Worm (Caenorhabditis elegans) whole organism, L1 larva: ENCODE data around the gene ifp-1.

ENCODE experiments used
- C04F5.9 ChIP-seq: sonication (generic microtip); optimal IDR thresholded peaks from 2 replicates; lab custom pipeline; 2016; ENCODE audit warnings: missing genetic modification characterization, missing compliant biosample characterization
- C34B4.2 ChIP-seq: sonication (generic microtip); optimal IDR thresholded peaks from 2 replicates; lab custom pipeline; 2017; ENCODE audit warnings: mild to moderate bottlenecking, missing genetic modification characterization, missing compliant biosample characterization
- F16B12.6 ChIP-seq: fragments of 150-350 bp; optimal IDR thresholded peaks from 2 replicates; lab custom pipeline; 2014; ENCODE audit warnings: missing biosample characterization, missing genetic modification characterization
- Y116A8C.19 ChIP-seq: sonication (generic microtip); optimal IDR thresholded peaks from 2 replicates; lab custom pipeline; 2016; ENCODE audit warnings: missing compliant biosample characterization, missing genetic modification characterization, borderline replicate concordance
- alr-1 ChIP-seq: fragments of 200-800 bp; sonication (Bioruptor generic); optimal IDR thresholded peaks from 2 replicates; lab custom pipeline; 2018; ENCODE audit warnings: borderline replicate concordance, mild to moderate bottlenecking, missing genetic modification characterization, missing compliant biosample characterization
- aly-2 ChIP-seq: fragments of 150-350 bp; optimal IDR thresholded peaks from 2 replicates; lab custom pipeline; 2014; ENCODE audit warnings: missing biosample characterization, missing genetic modification characterization
- blmp-1 ChIP-seq: fragments of 150-350 bp; optimal IDR thresholded peaks from 2 replicates; lab custom pipeline; 2014; ENCODE audit warnings: missing biosample characterization, missing genetic modification characterization
- ceh-63 ChIP-seq: fragments of 200-800 bp; sonication (Bioruptor generic); optimal IDR thresholded peaks from 2 replicates; lab custom pipeline; 2018; ENCODE audit warnings: mild to moderate bottlenecking, missing genetic modification characterization, missing compliant biosample characterization
- ceh-8 ChIP-seq: fragments of 200-800 bp; sonication (Bioruptor generic); optimal IDR thresholded peaks from 2 replicates; lab custom pipeline; 2018; ENCODE audit warnings: mild to moderate bottlenecking, missing genetic modification characterization, moderate library complexity, missing compliant biosample characterization
- dsc-1 ChIP-seq: sonication (generic microtip); optimal IDR thresholded peaks from 2 replicates; lab custom pipeline; 2016; ENCODE audit warnings: mild to moderate bottlenecking, missing genetic modification characterization, missing compliant biosample characterization
- egl-13 ChIP-seq: sonication (generic microtip); optimal IDR thresholded peaks from 2 replicates; lab custom pipeline; 2016; ENCODE audit warnings: missing genotype, missing genetic modification reagents, missing genetic modification characterization, missing compliant biosample characterization
- egl-27 ChIP-seq, 2 experiments: fragments of 150-350 bp in 1 of 2; sonication (generic microtip); optimal IDR thresholded peaks; 3 replicates each; lab custom pipeline; 2017 to 2018; ENCODE audit warnings: missing biosample characterization in 2 of 2, missing genetic modification characterization in 2 of 2, missing genetic modification reagents in 2 of 2
- elt-2 ChIP-seq: sonication (generic microtip); optimal IDR thresholded peaks from 2 replicates; lab custom pipeline; 2016; ENCODE audit warnings: missing genetic modification characterization, mild to moderate bottlenecking, inconsistent platforms, missing compliant biosample characterization, missing genetic modification reagents
- elt-3 ChIP-seq, 6 experiments: fragments of 150-350 bp in 1 of 6; sonication (generic microtip); optimal IDR thresholded peaks; 2 replicates each; lab custom pipeline; 2017 to 2018; ENCODE audit warnings: missing biosample characterization in 6 of 6, missing genetic modification characterization in 6 of 6, inconsistent platforms in 1 of 6
- fkh-10 ChIP-seq: sonication (generic microtip); optimal IDR thresholded peaks from 2 replicates; lab custom pipeline; 2017; ENCODE audit warnings: missing biosample characterization, missing genetic modification reagents, missing genetic modification characterization
- fkh-4 ChIP-seq: sonication (generic microtip); optimal IDR thresholded peaks from 2 replicates; lab custom pipeline; 2016; ENCODE audit warnings: missing compliant biosample characterization, missing genetic modification characterization, borderline replicate concordance
- fkh-8 ChIP-seq: sonication (generic microtip); optimal IDR thresholded peaks from 2 replicates; lab custom pipeline; 2016; ENCODE audit warnings: mild to moderate bottlenecking, missing genetic modification characterization, missing compliant biosample characterization
- fos-1 ChIP-seq: fragments of 150-350 bp; optimal IDR thresholded peaks from 2 replicates; lab custom pipeline; 2014; ENCODE audit warnings: missing biosample characterization, missing genetic modification characterization
- grh-1 ChIP-seq: fragments of 200-800 bp; sonication (Bioruptor generic); IDR thresholded peaks from 2 replicates; pipeline ENCODE4 v1.3.6; 2022; ENCODE audit warnings: missing genetic modification reagents, missing genetic modification characterization, missing compliant biosample characterization
- hlh-17 ChIP-seq: fragments of 200-800 bp; sonication (Bioruptor generic); optimal IDR thresholded peaks from 2 replicates; lab custom pipeline; 2018; ENCODE audit warnings: missing genetic modification characterization, mild to moderate bottlenecking, missing compliant biosample characterization, moderate library complexity, borderline replicate concordance
- hlh-4 ChIP-seq: sonication (generic microtip); optimal IDR thresholded peaks from 2 replicates; lab custom pipeline; 2016; ENCODE audit warnings: mild to moderate bottlenecking, missing genetic modification characterization, missing compliant biosample characterization
- jun-1 ChIP-seq: fragments of 150-350 bp; optimal IDR thresholded peaks from 2 replicates; lab custom pipeline; 2014; ENCODE audit warnings: missing biosample characterization, missing genetic modification reagents, missing genetic modification characterization
- lin-13 ChIP-seq: fragments of 150-350 bp; optimal IDR thresholded peaks from 2 replicates; lab custom pipeline; 2014; ENCODE audit warnings: missing biosample characterization, missing genetic modification reagents, missing genetic modification characterization
- lin-14 ChIP-seq: fragments of 200-800 bp; sonication (Bioruptor generic); optimal IDR thresholded peaks from 2 replicates; lab custom pipeline; 2018; ENCODE audit warnings: mild to moderate bottlenecking, missing genetic modification characterization, moderate library complexity, missing compliant biosample characterization
- lin-15B ChIP-seq: fragments of 150-350 bp; sonication (generic microtip); optimal IDR thresholded peaks from 3 replicates; lab custom pipeline; 2014; ENCODE audit warnings: missing biosample characterization, missing genetic modification characterization
- lin-35 ChIP-seq, 2 experiments: fragments of 150-350 bp; optimal IDR thresholded peaks; 2 replicates each; lab custom pipeline; 2014; ENCODE audit warnings: missing biosample characterization in 2 of 2, missing genetic modification characterization in 2 of 2, missing genetic modification reagents in 2 of 2
- lin-39 ChIP-seq: fragments of 150-350 bp; optimal IDR thresholded peaks from 2 replicates; lab custom pipeline; 2014; ENCODE audit warnings: missing biosample characterization, missing genetic modification reagents, missing genetic modification characterization
- lsy-2 ChIP-seq, 2 experiments: fragments of 150-350 bp; optimal IDR thresholded peaks; 2 replicates each; lab custom pipeline; 2014; ENCODE audit warnings: missing biosample characterization in 2 of 2, missing genetic modification characterization in 2 of 2
- mdl-1 ChIP-seq, 2 experiments: fragments of 150-350 bp; optimal IDR thresholded peaks; 2 replicates each; lab custom pipeline; 2014 to 2017; ENCODE audit warnings: missing biosample characterization in 2 of 2, missing genetic modification characterization in 2 of 2, inconsistent platforms in 1 of 2
- mep-1 ChIP-seq: fragments of 150-350 bp; optimal IDR thresholded peaks from 2 replicates; lab custom pipeline; 2014; ENCODE audit warnings: missing biosample characterization, missing genetic modification characterization
- nhr-12 ChIP-seq: sonication (generic microtip); optimal IDR thresholded peaks from 2 replicates; lab custom pipeline; 2017; ENCODE audit warnings: missing biosample characterization, missing genetic modification characterization
- nhr-28 ChIP-seq: fragments of 150-350 bp; optimal IDR thresholded peaks from 2 replicates; lab custom pipeline; 2014; ENCODE audit warnings: missing biosample characterization, missing genetic modification characterization
- nhr-47 ChIP-seq: sonication (generic microtip); optimal IDR thresholded peaks from 2 replicates; lab custom pipeline; 2016; ENCODE audit warnings: mild to moderate bottlenecking, missing genetic modification characterization, moderate library complexity, missing compliant biosample characterization
- nhr-71 ChIP-seq: sonication (generic microtip); optimal IDR thresholded peaks from 2 replicates; lab custom pipeline; 2016; ENCODE audit warnings: mild to moderate bottlenecking, missing genetic modification characterization, moderate library complexity, missing compliant biosample characterization
- nhr-76 ChIP-seq: sonication (generic microtip); optimal IDR thresholded peaks from 2 replicates; lab custom pipeline; 2017; ENCODE audit warnings: missing biosample characterization, missing genetic modification characterization
- nhr-77 ChIP-seq: fragments of 150-350 bp; optimal IDR thresholded peaks from 2 replicates; lab custom pipeline; 2014; ENCODE audit warnings: missing biosample characterization, missing genetic modification characterization
- nhr-85 ChIP-seq: sonication (generic microtip); peaks from one replicate; lab custom pipeline; 2016; ENCODE audit warnings: missing genetic modification characterization, inconsistent platforms, missing compliant biosample characterization
- nhr-90 ChIP-seq: sonication (generic microtip); optimal IDR thresholded peaks from 2 replicates; lab custom pipeline; 2016; ENCODE audit warnings: mild to moderate bottlenecking, missing genetic modification characterization, missing compliant biosample characterization; ENCODE audit not compliant: poor library complexity
- pag-3 ChIP-seq: sonication (generic microtip); optimal IDR thresholded peaks from 2 replicates; lab custom pipeline; 2017; ENCODE audit warnings: missing genetic modification characterization, mild to moderate bottlenecking, missing compliant biosample characterization, antibody characterized with exemption, borderline replicate concordance; ENCODE audit not compliant: insufficient read depth
- pax-3 ChIP-seq: fragments of 200-800 bp; sonication (Bioruptor generic); optimal IDR thresholded peaks from 2 replicates; lab custom pipeline; 2018; ENCODE audit warnings: mild to moderate bottlenecking, missing genetic modification characterization, moderate library complexity, missing compliant biosample characterization
- pqm-1 ChIP-seq: sonication (generic microtip); optimal IDR thresholded peaks from 3 replicates; lab custom pipeline; 2017; ENCODE audit warnings: missing biosample characterization, missing genetic modification characterization
- rnt-1 ChIP-seq: sonication (generic microtip); optimal IDR thresholded peaks from 2 replicates; lab custom pipeline; 2016; ENCODE audit warnings: mild to moderate bottlenecking, missing genetic modification characterization, moderate library complexity, missing compliant biosample characterization
- skn-1 ChIP-seq: fragments of 150-350 bp; optimal IDR thresholded peaks from 2 replicates; lab custom pipeline; 2014; ENCODE audit warnings: missing biosample characterization, missing genetic modification characterization
- snu-23 ChIP-seq: sonication (generic microtip); optimal IDR thresholded peaks from 2 replicates; lab custom pipeline; 2016; ENCODE audit warnings: missing genetic modification characterization, missing compliant biosample characterization
- sptf-1 ChIP-seq: fragments of 150-350 bp; optimal IDR thresholded peaks from 2 replicates; lab custom pipeline; 2014; ENCODE audit warnings: missing biosample characterization, missing genetic modification characterization
- tlp-1 ChIP-seq: fragments of 150-350 bp; optimal IDR thresholded peaks from 2 replicates; lab custom pipeline; 2014; ENCODE audit warnings: missing biosample characterization, missing genetic modification characterization
- unc-130 ChIP-seq: fragments of 150-350 bp; optimal IDR thresholded peaks from 2 replicates; lab custom pipeline; 2017; ENCODE audit warnings: missing biosample characterization, missing genetic modification characterization, inconsistent platforms
- unc-30 ChIP-seq: sonication (generic microtip); optimal IDR thresholded peaks from 2 replicates; lab custom pipeline; 2017; ENCODE audit warnings: missing biosample characterization, missing genetic modification characterization
- unc-62 ChIP-seq: fragments of 150-350 bp; optimal IDR thresholded peaks from 2 replicates; lab custom pipeline; 2014; ENCODE audit warnings: missing biosample characterization, missing genetic modification reagents, missing genetic modification characterization
- xbp-1 ChIP-seq: sonication (generic microtip); optimal IDR thresholded peaks from 2 replicates; lab custom pipeline; 2016; ENCODE audit warnings: missing genetic modification characterization, missing compliant biosample characterization
- zip-4 ChIP-seq: fragments of 200-800 bp; sonication (Bioruptor generic); optimal IDR thresholded peaks from 2 replicates; lab custom pipeline; 2018; ENCODE audit warnings: mild to moderate bottlenecking, missing genetic modification characterization, moderate library complexity, missing compliant biosample characterization

The ifp-1 gene

DNA sequence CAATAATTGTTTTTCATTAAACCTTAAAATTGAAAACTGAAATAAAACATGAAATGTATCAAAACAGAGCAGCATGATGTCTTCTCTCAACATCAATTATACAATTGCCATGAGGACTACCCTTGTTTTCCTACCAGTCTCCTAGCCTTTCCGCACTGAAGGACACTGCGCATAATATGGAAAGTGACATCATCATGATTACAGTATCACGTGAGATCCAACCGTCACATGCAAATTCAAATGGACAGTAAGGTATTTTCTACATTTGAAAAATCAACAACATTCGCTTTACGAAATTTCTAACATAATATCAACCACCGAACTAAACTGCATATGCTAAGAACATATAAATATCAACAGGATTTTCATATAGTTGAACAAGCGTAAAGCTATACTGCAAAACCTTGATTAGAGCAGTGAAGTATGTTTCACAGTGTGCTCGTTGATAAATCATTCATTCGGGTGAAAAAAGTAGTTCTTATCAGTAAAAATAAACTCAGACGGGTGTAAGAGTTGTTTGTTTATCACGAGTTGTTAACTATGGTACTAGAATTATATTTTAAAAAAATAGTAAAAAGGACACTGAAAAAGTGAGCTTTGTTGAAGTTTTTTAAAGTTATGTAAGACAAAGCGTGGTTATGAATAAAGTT is 41.0 kb downstream of the ifp-1 start (continued):
- no peak for TF ChIP-seq nhr-76 (tag; lab: Kevin White, UChicago)
- TF ChIP-seq F16B12.6 (tag; lab: Kevin White, UChicago) = no peak
- no peak for TF ChIP-seq unc-130 (tag; lab: Kevin White, UChicago)
- no peak for TF ChIP-seq pag-3
- no peak for TF ChIP-seq zip-4 (GFP tag; lab: Kevin White, UChicago)
- no peak for TF ChIP-seq nhr-28
- peak; percentile 83 for TF ChIP-seq nhr-71 (tag; lab: Kevin White, UChicago)
- peak in 1 of 2 experiments; percentile 33 for TF ChIP-seq mdl-1 (tag; optimal IDR thresholded peaks at IDR 0.05; lab: Kevin White, UChicago)
- no peak for TF ChIP-seq C04F5.9 (tag; lab: Kevin White, UChicago)
- TF ChIP-seq elt-2 (tag; lab: Kevin White, UChicago) = peak; percentile 71
- no peak for TF ChIP-seq hlh-4
- TF ChIP-seq pax-3 (tag; lab: Kevin White, UChicago) = no peak
- TF ChIP-seq mep-1 (tag; lab: Kevin White, UChicago) = peak; percentile 79
- no peak for TF ChIP-seq hlh-17
- TF ChIP-seq C34B4.2 = no peak
- TF ChIP-seq ceh-8 (GFP tag; lab: Kevin White, UChicago) = peak; percentile 49
- TF ChIP-seq jun-1 (tag; lab: Kevin White, UChicago) = no peak
- no peak for TF ChIP-seq Y116A8C.19 (tag; lab: Kevin White, UChicago)
- no peak for TF ChIP-seq unc-62
- no peak for TF ChIP-seq fkh-8
- no peak for TF ChIP-seq fkh-4
- TF ChIP-seq egl-13 (tag; lab: Kevin White, UChicago) = no peak
- peak; percentile 75 for TF ChIP-seq nhr-90
- TF ChIP-seq sptf-1 (tag; lab: Kevin White, UChicago) = no peak
- no peak for TF ChIP-seq aly-2 (tag; lab: Kevin White, UChicago)
- TF ChIP-seq skn-1 = no peak
- TF ChIP-seq pqm-1 = no peak
- TF ChIP-seq elt-3 (tag; optimal IDR thresholded peaks at IDR 0.05; lab: Kevin White, UChicago) = peak in 1 of 6 experiments; percentile 29
- peak; percentile 61 for TF ChIP-seq lin-13 (GFP tag; lab: Kevin White, UChicago)
- TF ChIP-seq alr-1 (tag; lab: Kevin White, UChicago) = no peak
- no peak for TF ChIP-seq dsc-1 (tag; lab: Kevin White, UChicago)

- TF ChIP-seq nhr-76 (tag; lab: Kevin White, UChicago) (no peak), lin-35 (GFP tag; optimal IDR thresholded peaks at IDR 0.05; lab: Kevin White, UChicago) (peak in 1 of 2 experiments; percentile 34), snu-23 (GFP tag; lab: Kevin White, UChicago) (peak; percentile 38), lin-15B (tag; lab: Kevin White, UChicago) (no peak), unc-30 (no peak), lin-14 (peak; percentile 31), lin-13 (GFP tag; lab: Kevin White, UChicago) (peak; percentile 8), xbp-1 (peak; percentile 53), pag-3 (no peak), fkh-4 (no peak), tlp-1 (tag; lab: Kevin White, UChicago) (no peak), nhr-12 (tag; lab: Kevin White, UChicago) (no peak), egl-27 (tag; optimal IDR thresholded peaks at IDR 0.05; lab: Kevin White, UChicago) (no peak), rnt-1 (tag; lab: Kevin White, UChicago) (peak; percentile 61), lsy-2 (tag; optimal IDR thresholded peaks at IDR 0.05; lab: Kevin White, UChicago) (peak in 1 of 2 experiments; percentile 37), lin-39 (tag; lab: Kevin White, UChicago) (no peak), dsc-1 (tag; lab: Kevin White, UChicago) (peak; percentile 37), fos-1 (no peak), fkh-8 (no peak), nhr-77 (tag; lab: Kevin White, UChicago) (peak; percentile 16), fkh-10 (GFP tag; lab: Kevin White, UChicago) (no peak), nhr-85 (tag; lab: Kevin White, UChicago) (peak; percentile 81), ceh-63 (no peak), grh-1 (GFP tag; lab: Robert Waterston, UW) (no peak), nhr-47 (tag; lab: Kevin White, UChicago) (peak; percentile 57), unc-130 (tag; lab: Kevin White, UChicago) (no peak), blmp-1 (tag; lab: Kevin White, UChicago) (peak; percentile 16)
Measured at ce11 chrX:9637700-9638099, 42.3 kb downstream of the ifp-1 start.
